Worm (Caenorhabditis elegans) whole organism, late embryonic: ENCODE results near the gene clec-62.

ENCODE experiments used
- ceh-18 ChIP-seq: sonication (generic microtip); optimal IDR thresholded peaks from 2 replicates; lab custom pipeline; 2016; ENCODE audit warnings: missing genetic modification characterization, missing compliant biosample characterization
- fkh-10 ChIP-seq: fragments of 150-350 bp; optimal IDR thresholded peaks from 2 replicates; lab custom pipeline; 2014; ENCODE audit warnings: missing biosample characterization, missing genetic modification reagents, missing genetic modification characterization
- nfya-1 ChIP-seq: sonication (generic microtip); optimal IDR thresholded peaks from 2 replicates; lab custom pipeline; 2017; ENCODE audit warnings: missing genetic modification characterization, mild to moderate bottlenecking, missing compliant biosample characterization, antibody characterized with exemption, moderate library complexity
- pag-3 ChIP-seq: sonication (generic microtip); optimal IDR thresholded peaks from 2 replicates; lab custom pipeline; 2016; ENCODE audit warnings: missing compliant biosample characterization, missing genetic modification characterization, borderline replicate concordance
- sox-2 ChIP-seq: fragments of 200-800 bp; sonication (Bioruptor generic); IDR thresholded peaks from 2 replicates; pipeline ENCODE4 v1.3.6; 2022; ENCODE audit warnings: missing genetic modification reagents, missing genetic modification characterization, missing compliant biosample characterization
- sox-4 ChIP-seq: sonication (generic microtip); optimal IDR thresholded peaks from 2 replicates; lab custom pipeline; 2017; ENCODE audit warnings: mild to moderate bottlenecking, missing genetic modification characterization, inconsistent platforms, missing compliant biosample characterization
- ttx-3 ChIP-seq: sonication (generic microtip); optimal IDR thresholded peaks from 2 replicates; lab custom pipeline; 2016; ENCODE audit warnings: missing genetic modification reagents, missing genetic modification characterization, missing compliant biosample characterization

DNA sequence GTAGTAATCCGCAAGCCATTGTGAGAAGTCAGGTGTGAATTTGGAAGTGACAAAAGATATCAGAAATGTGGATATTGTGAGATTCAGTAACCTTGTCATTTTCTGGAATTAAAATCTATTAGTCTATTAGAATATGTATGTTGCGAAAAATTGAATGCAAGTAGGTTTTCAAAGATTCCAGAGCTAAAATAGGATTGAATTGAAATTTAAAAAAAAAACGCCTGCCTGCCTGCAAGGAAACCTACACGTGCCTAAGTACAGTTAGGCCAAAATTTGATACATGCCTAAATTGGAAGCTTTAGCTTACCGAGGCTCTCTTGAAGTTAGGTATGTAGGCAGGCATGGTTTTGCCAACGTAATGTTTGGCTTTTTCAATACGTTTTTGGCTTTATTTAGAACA, 40.3 kb upstream of the clec-62 start, which contains the start of gene lips-9:
- TF ChIP-seq sox-4 (no peak), ttx-3 (no peak), sox-2 (GFP tag; lab: Robert Waterston, UW) (no peak), nfya-1 (tag; lab: Kevin White, UChicago) (no peak), fkh-10 (GFP tag; lab: Kevin White, UChicago) (no peak), pag-3 (tag; lab: Kevin White, UChicago) (no peak), ceh-18 (tag; lab: Kevin White, UChicago) (no peak)
